Worm (Caenorhabditis elegans): ENCODE data around the gene cpr-6.

cpr-6 gene

DNA sequence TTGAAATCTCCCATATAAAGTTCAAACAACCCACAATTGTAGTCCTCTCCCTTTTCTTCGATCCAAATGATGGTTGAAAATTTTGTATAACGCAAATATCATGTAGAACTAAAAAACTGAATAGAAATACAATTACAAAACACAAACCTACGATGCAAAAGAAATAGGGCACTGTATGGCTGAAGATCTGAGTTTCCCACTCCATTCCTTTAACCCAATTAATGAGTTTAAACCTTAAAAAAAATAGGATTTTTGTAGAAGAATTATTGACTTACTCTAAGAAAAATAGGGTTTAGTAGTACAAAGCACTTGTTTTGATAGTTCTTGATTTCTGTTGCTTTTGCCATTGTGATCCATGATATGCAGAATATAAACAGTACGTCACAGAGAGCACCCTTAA lies 23.6 kb upstream of the cpr-6 start:
- TF ChIP-seq lin-14 (GFP tag; optimal IDR thresholded peaks at IDR 0.05), result no peak

DNA sequence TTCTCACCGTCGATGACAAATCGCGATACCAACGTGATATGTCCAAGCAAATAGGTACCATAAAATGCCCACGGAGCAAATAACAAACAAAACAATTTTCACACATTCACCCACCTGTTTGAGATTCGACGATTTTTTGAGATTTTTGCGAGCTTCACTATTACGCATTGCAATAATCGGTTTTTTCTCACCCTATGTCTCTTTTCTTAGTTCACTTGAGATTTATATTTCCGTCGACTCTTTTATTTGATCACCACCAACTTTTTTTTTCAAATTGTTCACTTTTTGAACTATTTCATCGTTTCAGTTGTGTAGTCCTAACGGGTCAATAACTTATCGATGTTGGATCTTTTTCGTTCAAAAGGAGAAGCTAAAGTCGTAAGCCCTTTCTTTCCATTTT lies 18.5 kb upstream of the cpr-6 start, which contains the start of gene fbxl-4:
fbxl-4 (plus strand) TSS at position 301 of the 400 bp plus-strand sequence.
- TF ChIP-seq C34B4.2 (tag; optimal IDR thresholded peaks at IDR 0.05) (no peak), mef-2 (tag; optimal IDR thresholded peaks at IDR 0.05) (no peak), nhr-76 (tag; optimal IDR thresholded peaks at IDR 0.05) (no peak), vab-15 (tag; optimal IDR thresholded peaks at IDR 0.05) (no peak), nhr-11 (tag; optimal IDR thresholded peaks at IDR 0.05) (no peak), skn-1 (tag; optimal IDR thresholded peaks at IDR 0.05) (no peak), tbx-2 (tag; optimal IDR thresholded peaks at IDR 0.05) (no peak), fkh-10 (GFP tag; optimal IDR thresholded peaks at IDR 0.05) (no peak), sup-37 (GFP tag; optimal IDR thresholded peaks at IDR 0.05) (no peak), ces-1 (GFP tag; optimal IDR thresholded peaks at IDR 0.05) (no peak), nhr-84 (tag; optimal IDR thresholded peaks at IDR 0.05) (no peak), lin-13 (GFP tag; optimal IDR thresholded peaks at IDR 0.05) (no peak), elt-3 (tag; optimal IDR thresholded peaks at IDR 0.05) (no peak), efl-3 (GFP tag; optimal IDR thresholded peaks at IDR 0.05) (no peak), ceh-82 (tag; optimal IDR thresholded peaks at IDR 0.05) (no peak), blmp-1 (tag; optimal IDR thresholded peaks at IDR 0.05) (no peak), grh-1 (GFP tag; IDR thresholded peaks at IDR 0.05) (no peak), hlh-17 (GFP tag; optimal IDR thresholded peaks at IDR 0.05; ENCODE audit: borderline replicate concordance) (no peak)

ce11 chrX:6591674-6592073 lies 15.3 kb upstream of the cpr-6 start:
- TF ChIP-seq nhr-19 (GFP tag; conservative IDR thresholded peaks at IDR 0.05) (peak; percentile 37), elt-2 (tag; optimal IDR thresholded peaks at IDR 0.05) (no peak), unc-130 (tag; optimal IDR thresholded peaks at IDR 0.05) (peak; percentile 44), lin-35 (GFP tag; optimal IDR thresholded peaks at IDR 0.05) (no peak), mef-2 (tag; optimal IDR thresholded peaks at IDR 0.05) (no peak), pqm-1 (tag; optimal IDR thresholded peaks at IDR 0.05) (no peak), swsn-7 (tag; optimal IDR thresholded peaks at IDR 0.05) (no peak), pag-3 (tag; optimal IDR thresholded peaks at IDR 0.05; ENCODE audit: borderline replicate concordance, insufficient read depth) (peak; percentile 99), dsc-1 (tag; optimal IDR thresholded peaks at IDR 0.05) (peak; percentile 33), hlh-4 (tag; optimal IDR thresholded peaks at IDR 0.05) (no peak), lin-39 (tag; optimal IDR thresholded peaks at IDR 0.05) (peak; percentile 9), mdl-1 (tag; optimal IDR thresholded peaks at IDR 0.05) (peak in 1 of 2 experiments; percentile 2), nhr-71 (tag; optimal IDR thresholded peaks at IDR 0.05) (peak; percentile 74), efl-1 (optimal IDR thresholded peaks at IDR 0.05) (no peak), efl-1 (GFP tag; optimal IDR thresholded peaks at IDR 0.05 in 1 of 2) (peak in 1 of 2 experiments; percentile 60), rnt-1 (tag; optimal IDR thresholded peaks at IDR 0.05) (peak; percentile 84), snu-23 (GFP tag; optimal IDR thresholded peaks at IDR 0.05) (peak; percentile 48)

- TF ChIP-seq efl-1 (optimal IDR thresholded peaks at IDR 0.05), result peak; percentile 3 to 21
- peak in 1 of 2 experiments; percentile 6 for TF ChIP-seq efl-1 (GFP tag; optimal IDR thresholded peaks at IDR 0.05 in 1 of 2)
- no peak for TF ChIP-seq ceh-63 (GFP tag; optimal IDR thresholded peaks at IDR 0.05)
- TF ChIP-seq elt-3 (tag; optimal IDR thresholded peaks at IDR 0.05), result peak in 1 of 6 experiments; percentile 74
- peak; percentile 25 for TF ChIP-seq fkh-10 (GFP tag; optimal IDR thresholded peaks at IDR 0.05)
- peak; percentile 33 for TF ChIP-seq elt-2 (tag; optimal IDR thresholded peaks at IDR 0.05)
- no peak for TF ChIP-seq zag-1 (tag; optimal IDR thresholded peaks at IDR 0.05)
- TF ChIP-seq aly-2 (tag; optimal IDR thresholded peaks at IDR 0.05), result peak; percentile 82
- no peak for TF ChIP-seq egl-13 (tag; optimal IDR thresholded peaks at IDR 0.05)
- peak in 1 of 2 experiments; percentile 33 for TF ChIP-seq mdl-1 (tag; optimal IDR thresholded peaks at IDR 0.05)
- peak; percentile 79 for TF ChIP-seq dsc-1 (tag; optimal IDR thresholded peaks at IDR 0.05)
- peak; percentile 13 for TF ChIP-seq unc-130 (tag; optimal IDR thresholded peaks at IDR 0.05)
- no peak for TF ChIP-seq nhr-11 (tag; optimal IDR thresholded peaks at IDR 0.05)
- TF ChIP-seq rnt-1 (tag; optimal IDR thresholded peaks at IDR 0.05), result peak; percentile 64
- peak; percentile 37 for TF ChIP-seq jun-1 (tag; optimal IDR thresholded peaks at IDR 0.05)
- peak; percentile 71 for TF ChIP-seq C16A3.4 (tag; optimal IDR thresholded peaks at IDR 0.05)
- TF ChIP-seq egl-27 (tag; optimal IDR thresholded peaks at IDR 0.05), result no peak
- TF ChIP-seq snu-23 (GFP tag; optimal IDR thresholded peaks at IDR 0.05), result peak; percentile 85
- no peak for TF ChIP-seq Y116A8C.19 (tag; optimal IDR thresholded peaks at IDR 0.05; ENCODE audit: borderline replicate concordance)
- TF ChIP-seq nhr-84 (tag; optimal IDR thresholded peaks at IDR 0.05), result no peak
- TF ChIP-seq irx-1 (tag; optimal IDR thresholded peaks at IDR 0.05), result peak; percentile 58
- peak; percentile 9 for TF ChIP-seq ztf-4 (tag; optimal IDR thresholded peaks at IDR 0.05)
- TF ChIP-seq aha-1 (tag; optimal IDR thresholded peaks at IDR 0.05), result no peak
Observed at ce11 chrX:6593178-6593786, 13.7 kb upstream of the cpr-6 start.
